Fruit fly (Drosophila melanogaster) whole organism, adult: Measurements from ENCODE around the gene schlank.
A peak's percentile ranks its signal among the peaks of the same experiment; 100 is the strongest.

Experiments used
- CG11617 ChIP-seq: fragments of 200-800 bp; sonication (Bioruptor generic); optimal IDR thresholded peaks from 2 replicates; lab custom pipeline; 2017; ENCODE audit warnings: mild to moderate bottlenecking, missing biosample characterization, missing genetic modification reagents, missing genetic modification characterization
- CG12768 ChIP-seq: fragments of 200-800 bp; sonication (Bioruptor generic); optimal IDR thresholded peaks from 2 replicates; lab custom pipeline; 2017; ENCODE audit warnings: missing biosample characterization, missing genetic modification characterization, mild to moderate bottlenecking, moderate library complexity, missing genetic modification reagents
- CG14711 ChIP-seq: fragments of 200-800 bp; sonication (Bioruptor generic); optimal IDR thresholded peaks from 2 replicates; lab custom pipeline; 2018; ENCODE audit warnings: missing biosample characterization, mild to moderate bottlenecking, missing genetic modification characterization, moderate library complexity
- CG1620 ChIP-seq: fragments of 200-800 bp; sonication (Bioruptor generic); optimal IDR thresholded peaks from 2 replicates; lab custom pipeline; 2016; ENCODE audit warnings: missing biosample characterization, missing genetic modification characterization
- CG33017 ChIP-seq: fragments of 200-800 bp; sonication (Bioruptor generic); optimal IDR thresholded peaks from 2 replicates; lab custom pipeline; 2018; ENCODE audit warnings: missing biosample characterization, mild to moderate bottlenecking, missing genetic modification characterization, moderate library complexity
- CG5204 ChIP-seq: fragments of 200-800 bp; sonication (Bioruptor generic); optimal IDR thresholded peaks from 2 replicates; lab custom pipeline; 2016; ENCODE audit warnings: missing biosample characterization, missing genetic modification characterization
- CG7045 ChIP-seq: fragments of 200-800 bp; sonication (Bioruptor generic); optimal IDR thresholded peaks from 2 replicates; lab custom pipeline; 2017; ENCODE audit warnings: missing biosample characterization, mild to moderate bottlenecking, missing genetic modification characterization
- CG7101 ChIP-seq: fragments of 200-800 bp; sonication (Bioruptor generic); optimal IDR thresholded peaks from 2 replicates; lab custom pipeline; 2018; ENCODE audit warnings: missing biosample characterization, mild to moderate bottlenecking, missing genetic modification characterization, moderate library complexity
- Clk ChIP-seq: fragments of 200-800 bp; sonication (Bioruptor generic); optimal IDR thresholded peaks from 2 replicates; lab custom pipeline; 2017; ENCODE audit warnings: missing biosample characterization, missing genetic modification characterization
- Crg-1 ChIP-seq: fragments of 200-800 bp; sonication (Bioruptor generic); optimal IDR thresholded peaks from 2 replicates; lab custom pipeline; 2016; ENCODE audit warnings: missing biosample characterization, missing genetic modification characterization
- Hr96 ChIP-seq: fragments of 200-800 bp; sonication (Bioruptor generic); optimal IDR thresholded peaks from 2 replicates; lab custom pipeline; 2016; ENCODE audit warnings: missing biosample characterization, missing genetic modification characterization
- Mnt ChIP-seq: fragments of 200-800 bp; sonication (Bioruptor generic); optimal IDR thresholded peaks from 2 replicates; lab custom pipeline; 2016; ENCODE audit warnings: missing biosample characterization, mild to moderate bottlenecking, missing genetic modification characterization
- bab1 ChIP-seq: fragments of 200-800 bp; sonication (Bioruptor generic); optimal IDR thresholded peaks from 3 replicates; lab custom pipeline; 2019; ENCODE audit warnings: missing biosample characterization, mild to moderate bottlenecking, missing genetic modification characterization, moderate library complexity
- cic ChIP-seq: fragments of 200-800 bp; sonication (Bioruptor generic); optimal IDR thresholded peaks from 2 replicates; lab custom pipeline; 2017; ENCODE audit warnings: missing biosample characterization, mild to moderate bottlenecking, missing genetic modification characterization, moderate library complexity
- cnc ChIP-seq, 2 experiments: fragments of >200 bp; optimal IDR thresholded peaks; 2 replicates each; lab custom pipeline; 2017
- kay ChIP-seq: fragments of 200-800 bp; sonication (Bioruptor generic); peaks from one replicate; lab custom pipeline; 2016; ENCODE audit warnings: missing biosample characterization, missing genetic modification characterization, borderline replicate concordance
- ovo ChIP-seq: fragments of 200-800 bp; sonication (Bioruptor generic); optimal IDR thresholded peaks from 2 replicates; lab custom pipeline; 2016; ENCODE audit warnings: missing biosample characterization, missing genetic modification characterization
- pad ChIP-seq: fragments of 200-800 bp; sonication (Bioruptor generic); optimal IDR thresholded peaks from 3 replicates; lab custom pipeline; 2017; ENCODE audit warnings: missing biosample characterization, missing genetic modification characterization, mild to moderate bottlenecking, moderate library complexity, missing genetic modification reagents
- tj ChIP-seq: fragments of 200-800 bp; sonication (Bioruptor generic); optimal IDR thresholded peaks from 3 replicates; lab custom pipeline; 2017; ENCODE audit warnings: missing biosample characterization, mild to moderate bottlenecking, missing genetic modification characterization, moderate library complexity
- toe ChIP-seq: fragments of 200-800 bp; sonication (Bioruptor generic); optimal IDR thresholded peaks from 2 replicates; lab custom pipeline; 2016; ENCODE audit warnings: missing biosample characterization, missing genetic modification characterization

Gene schlank

DNA sequence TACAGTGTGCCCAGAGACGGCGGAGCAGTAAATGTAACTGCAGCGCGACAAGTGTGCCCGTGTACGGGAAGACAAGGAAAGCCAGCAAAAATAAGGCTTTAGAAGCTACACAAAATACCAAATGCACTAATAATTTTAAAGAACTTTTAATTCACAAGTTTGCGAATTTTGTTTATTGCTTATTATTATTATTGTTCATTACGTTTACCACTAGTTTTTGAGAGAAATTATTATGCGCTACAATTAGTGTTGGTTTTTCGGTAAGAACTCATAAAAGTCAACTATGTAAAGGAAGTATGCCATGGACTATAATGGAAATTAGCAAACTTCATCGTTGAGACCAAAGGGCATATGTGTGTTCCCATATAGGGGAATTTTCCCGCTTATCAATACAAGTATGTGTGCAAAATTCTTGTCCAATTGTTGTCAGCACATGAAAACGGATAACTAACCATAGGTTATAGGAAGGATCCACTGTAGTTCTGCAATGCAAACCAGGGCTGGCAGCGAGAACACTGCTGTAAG, at the start of gene schlank:
TSS of gene schlank (minus strand) at position 42 of the 525 bp plus-strand sequence.
- TF ChIP-seq CG7101 (tag; lab: Kevin White, UChicago) (peak; percentile 46), ovo (peak; percentile 30), bab1 (GFP tag; lab: Kevin White, UChicago) (no peak), Hr96 (GFP tag; lab: Kevin White, UChicago) (no peak), Mnt (GFP tag; lab: Kevin White, UChicago) (no peak), Clk (GFP tag; lab: Kevin White, UChicago) (no peak), tj (GFP tag; lab: Kevin White, UChicago) (no peak), cic (GFP tag; lab: Kevin White, UChicago) (no peak), CG11617 (GFP tag; lab: Kevin White, UChicago) (peak; percentile 44), CG33017 (tag; lab: Kevin White, UChicago) (no peak), pad (GFP tag; lab: Kevin White, UChicago) (peak; percentile 25), CG1620 (GFP tag; lab: Kevin White, UChicago) (peak; percentile 33), CG12768 (GFP tag; lab: Kevin White, UChicago) (peak; percentile 36), kay (GFP tag; lab: Kevin White, UChicago) (no peak), cnc (optimal IDR thresholded peaks at IDR 0.05; lab: Kevin White, UChicago) (no peak), CG14711 (no peak), CG5204 (GFP tag; lab: Kevin White, UChicago) (no peak), Crg-1 (GFP tag; lab: Kevin White, UChicago) (peak; percentile 43), CG7045 (GFP tag; lab: Kevin White, UChicago) (no peak), toe (GFP tag; lab: Kevin White, UChicago) (peak; percentile 67)

DNA sequence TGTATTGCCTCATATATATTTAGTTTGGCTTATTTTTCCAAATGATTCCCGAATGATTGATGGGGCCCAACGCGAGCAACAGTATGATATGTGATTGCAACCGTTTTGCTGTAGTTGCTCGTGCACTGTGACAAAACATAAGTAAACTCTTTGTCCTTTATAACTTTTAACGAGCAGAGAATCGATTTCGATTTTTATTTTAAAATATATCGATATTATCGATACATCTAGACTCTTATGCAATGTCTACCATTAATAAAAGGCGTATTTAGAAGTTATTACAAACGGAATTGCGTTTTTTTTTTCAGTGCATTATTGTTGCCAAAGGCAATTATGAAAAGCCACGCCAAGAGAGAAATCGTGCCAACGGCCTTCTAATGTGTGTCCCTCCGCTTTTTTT, 48.6 kb upstream of the schlank start:
- TF ChIP-seq ovo (no peak), pad (GFP tag; lab: Kevin White, UChicago) (no peak), Hr96 (GFP tag; lab: Kevin White, UChicago) (no peak), tj (GFP tag; lab: Kevin White, UChicago) (no peak), cnc (optimal IDR thresholded peaks at IDR 0.05; lab: Kevin White, UChicago) (no peak), Clk (GFP tag; lab: Kevin White, UChicago) (no peak), toe (GFP tag; lab: Kevin White, UChicago) (no peak)

DNA sequence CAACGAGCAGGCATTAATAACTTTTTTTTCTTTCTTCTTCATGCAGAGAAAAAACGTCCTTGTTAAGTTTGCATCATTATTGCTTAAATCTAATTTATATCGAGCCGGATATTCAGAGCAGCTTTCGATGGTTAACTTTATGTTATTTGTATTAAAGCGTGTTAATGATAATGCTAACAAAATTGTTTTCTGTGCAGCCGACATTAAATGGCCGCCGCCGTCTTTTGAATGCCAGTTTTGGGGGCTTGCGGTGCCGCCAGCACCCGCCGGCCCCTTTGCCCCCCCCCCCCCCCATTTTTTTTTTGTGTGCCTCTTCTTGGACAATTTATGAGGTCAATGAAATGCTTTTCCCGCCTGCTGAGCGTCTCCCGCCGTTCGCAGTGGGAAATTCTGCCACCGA, 44.5 kb upstream of the schlank start:
- TF ChIP-seq Crg-1 (GFP tag; lab: Kevin White, UChicago) = no peak
- TF ChIP-seq cic (GFP tag; lab: Kevin White, UChicago) = no peak
- TF ChIP-seq CG33017 (tag; lab: Kevin White, UChicago) = no peak
- no peak for TF ChIP-seq Mnt (GFP tag; lab: Kevin White, UChicago)

DNA sequence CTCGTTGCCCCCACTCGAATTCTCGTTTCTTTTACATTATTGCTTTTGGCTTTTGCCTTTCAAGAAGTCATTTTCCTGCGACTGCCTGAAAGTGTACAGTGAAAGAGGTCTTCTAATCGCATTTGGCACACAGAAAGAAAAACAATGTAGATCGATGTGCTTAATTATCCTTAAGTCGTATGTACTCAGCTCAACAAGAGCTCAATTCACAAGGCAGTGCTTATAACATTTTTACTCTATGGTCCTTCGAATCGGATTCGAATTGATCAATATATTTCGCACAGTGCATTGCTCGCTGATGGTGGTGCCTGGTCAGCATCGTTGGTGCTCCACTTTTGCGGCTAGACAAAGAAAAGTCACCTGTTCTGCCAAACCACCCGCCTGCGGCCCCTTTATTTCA, 43.4 kb upstream of the schlank start:
- no peak for TF ChIP-seq kay (GFP tag; lab: Kevin White, UChicago)
- no peak for TF ChIP-seq toe (GFP tag; lab: Kevin White, UChicago)
- no peak for TF ChIP-seq CG1620 (GFP tag; lab: Kevin White, UChicago)
- TF ChIP-seq bab1 (GFP tag; lab: Kevin White, UChicago) = no peak
- TF ChIP-seq CG5204 (GFP tag; lab: Kevin White, UChicago) = no peak
- no peak for TF ChIP-seq CG7045 (GFP tag; lab: Kevin White, UChicago)
- no peak for TF ChIP-seq CG12768 (GFP tag; lab: Kevin White, UChicago)
- TF ChIP-seq CG11617 (GFP tag; lab: Kevin White, UChicago) = no peak

DNA sequence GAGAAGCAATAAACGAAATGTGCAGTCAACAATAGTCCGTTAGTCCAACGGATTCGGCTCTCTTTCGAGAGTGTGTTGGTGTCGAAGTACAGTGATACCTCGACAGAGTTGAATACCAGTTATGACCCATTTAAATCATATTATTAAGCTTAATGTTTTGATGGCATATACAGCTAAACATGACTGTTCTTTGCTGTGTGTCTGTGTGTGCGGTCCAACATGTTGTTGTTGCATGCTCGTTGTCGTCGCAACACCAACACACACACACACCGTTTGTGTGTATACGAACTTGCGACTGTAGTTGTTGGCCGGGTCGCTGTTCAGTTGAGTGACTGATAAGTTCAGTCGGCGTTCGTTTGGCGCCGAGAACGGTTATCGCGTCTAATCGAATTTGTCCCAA, 41.8 kb upstream of the schlank start, which contains the start of gene CG15894:
TSS of gene CG15894 (plus strand) at position 361 of the 400 bp plus-strand sequence.
- TF ChIP-seq CG7101 (tag; lab: Kevin White, UChicago) (peak; percentile 29), CG12768 (GFP tag; lab: Kevin White, UChicago) (peak; percentile 21), cic (GFP tag; lab: Kevin White, UChicago) (no peak), cnc (optimal IDR thresholded peaks at IDR 0.05; lab: Kevin White, UChicago) (no peak), kay (GFP tag; lab: Kevin White, UChicago) (peak; percentile 21)

DNA sequence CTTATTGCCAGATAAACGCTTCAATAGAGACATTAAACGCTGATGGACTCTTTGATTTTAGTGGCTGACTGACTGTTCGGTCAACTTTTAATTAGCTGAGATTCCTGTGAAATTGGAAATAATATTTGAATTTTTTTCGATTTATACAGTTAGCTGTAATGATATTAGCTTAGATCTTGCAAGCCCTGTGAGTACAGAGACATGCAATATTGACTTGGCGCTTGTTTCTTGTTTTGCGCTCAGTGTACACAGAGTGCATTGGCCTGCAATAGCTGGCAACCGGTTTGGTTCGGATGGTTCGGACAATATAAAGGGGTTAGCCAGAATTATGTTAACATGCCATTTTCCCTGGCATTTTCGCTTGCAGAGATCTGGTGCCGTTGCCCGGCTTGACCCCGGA, 38.3 kb upstream of the schlank start:
- TF ChIP-seq Crg-1 (GFP tag; lab: Kevin White, UChicago) = no peak
- no peak for TF ChIP-seq kay (GFP tag; lab: Kevin White, UChicago)

DNA sequence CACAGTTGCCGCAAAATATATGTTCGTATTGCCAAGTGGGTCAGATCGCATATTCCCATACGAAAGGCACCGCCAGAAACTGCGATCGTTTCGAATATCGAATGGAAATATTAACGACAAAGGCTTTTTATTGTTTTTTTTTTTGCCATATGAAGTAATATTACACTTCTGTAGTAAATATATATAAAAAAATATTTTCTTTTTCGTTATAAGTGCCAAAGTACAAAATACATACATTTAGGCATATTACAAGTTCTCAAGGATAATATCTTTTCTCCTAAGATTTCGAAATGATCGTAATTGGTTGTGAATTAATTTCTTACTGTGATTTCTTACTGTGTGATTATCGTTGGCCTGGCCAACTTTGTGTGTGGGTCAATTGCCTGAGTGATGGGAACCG, 37.2 kb upstream of the schlank start:
- TF ChIP-seq cnc (optimal IDR thresholded peaks at IDR 0.05; lab: Kevin White, UChicago) (no peak), Clk (GFP tag; lab: Kevin White, UChicago) (no peak), CG12768 (GFP tag; lab: Kevin White, UChicago) (no peak), CG11617 (GFP tag; lab: Kevin White, UChicago) (no peak), pad (GFP tag; lab: Kevin White, UChicago) (no peak), cic (GFP tag; lab: Kevin White, UChicago) (no peak), Crg-1 (GFP tag; lab: Kevin White, UChicago) (no peak), Mnt (GFP tag; lab: Kevin White, UChicago) (no peak), CG7045 (GFP tag; lab: Kevin White, UChicago) (no peak), CG7101 (tag; lab: Kevin White, UChicago) (no peak)
